Worm (Caenorhabditis elegans) whole organism, L4/young adult: ENCODE results near the gene K02D3.1.

Experiments
- W03F9.2 ChIP-seq: fragments of 150-350 bp; optimal IDR thresholded peaks from 2 replicates; lab custom pipeline; 2014; ENCODE audit warnings: missing biosample characterization, missing genetic modification characterization
- dao-5 ChIP-seq: sonication (generic microtip); optimal IDR thresholded peaks from 2 replicates; lab custom pipeline; 2016; ENCODE audit warnings: missing genotype, missing genetic modification characterization, moderate library complexity, missing compliant biosample characterization
- him-1 ChIP-seq: sonication (generic microtip); optimal IDR thresholded peaks from 2 replicates; lab custom pipeline; 2016; ENCODE audit warnings: missing genotype, missing genetic modification reagents, missing genetic modification characterization, missing compliant biosample characterization

DNA sequence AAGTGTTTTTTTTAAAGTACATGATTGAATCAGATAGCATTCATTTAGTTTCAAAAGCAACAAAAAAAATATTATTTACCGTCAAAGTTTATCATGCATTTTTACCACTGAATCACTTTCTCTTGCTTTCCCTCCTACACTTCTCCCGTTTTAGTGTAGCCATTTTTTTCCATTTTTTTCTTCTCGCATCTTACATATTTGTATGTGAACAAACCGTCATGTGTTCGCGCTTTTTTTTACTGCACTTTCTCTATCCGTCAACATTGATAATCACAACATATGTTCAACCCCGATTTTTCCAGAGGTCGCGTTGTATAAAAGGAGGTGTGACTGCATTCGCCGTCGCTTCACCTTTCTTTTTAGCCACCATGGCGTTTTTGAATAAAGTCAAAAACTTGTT lies 29.8 kb upstream of the K02D3.1 start, which contains the start of gene gck-4:
- TF ChIP-seq W03F9.2 (tag; lab: Kevin White, UChicago), result no peak
- no peak for TF ChIP-seq dao-5 (tag; lab: Kevin White, UChicago)
- TF ChIP-seq him-1 (tag; lab: Kevin White, UChicago), result no peak
